Fruit fly (Drosophila melanogaster): ENCODE measurements around the gene CG9609.

CG9609 gene

dm6 chrX:16803299-16803698 is 16.5 kb upstream of the CG9609 start, which contains the start of the genes Rai1 and CG13005 (continued):
- TF ChIP-seq vnd (GFP tag; IDR thresholded peaks at IDR 0.05; ENCODE audit: partially characterized antibody) (peak; percentile 83), CG16813 (GFP tag; IDR thresholded peaks at IDR 0.05; ENCODE audit: partially characterized antibody) (peak; percentile 80), gfzf (GFP tag; optimal IDR thresholded peaks at IDR 0.05) (peak; percentile 63), bigmax (GFP tag; optimal IDR thresholded peaks at IDR 0.05) (no peak), CG34224 (GFP tag; IDR thresholded peaks at IDR 0.05; ENCODE audit: partially characterized antibody) (peak; percentile 79), Dp (GFP tag; optimal IDR thresholded peaks at IDR 0.05) (peak; percentile 70), Sin3A (optimal IDR thresholded peaks at IDR 0.05) (peak; percentile 26), exex (tag; optimal IDR thresholded peaks at IDR 0.05) (no peak), sob (GFP tag; IDR thresholded peaks at IDR 0.05) (no peak), CG5953 (GFP tag; IDR thresholded peaks at IDR 0.05) (no peak), CG13894 (tag; optimal IDR thresholded peaks at IDR 0.05) (no peak), Bgb (GFP tag; IDR thresholded peaks at IDR 0.05; ENCODE audit: partially characterized antibody) (peak; percentile 74)

DNA sequence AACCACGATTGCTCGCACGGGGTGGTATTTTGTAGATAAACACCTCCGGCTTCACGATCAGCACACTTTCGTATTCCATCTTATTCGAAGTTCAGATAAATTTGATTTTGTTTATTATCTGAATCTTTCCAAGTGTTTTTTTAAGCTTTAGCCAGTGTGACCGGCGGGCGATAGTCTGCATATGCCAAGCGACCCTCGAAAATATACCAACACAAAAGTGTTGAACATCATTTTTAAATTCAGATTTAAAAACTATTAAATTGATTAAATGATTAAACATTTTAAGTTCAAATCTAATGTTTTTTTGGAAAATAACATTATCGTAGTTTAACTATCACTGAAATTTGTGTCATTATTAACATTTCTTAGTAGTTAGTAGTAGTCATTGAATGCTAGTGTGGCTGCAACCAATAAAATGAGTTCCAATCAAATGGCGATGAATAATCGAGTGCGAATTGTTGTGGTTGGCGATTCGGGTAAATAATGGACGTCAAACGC is 13.8 kb upstream of the CG9609 start, which contains the start of the genes CG9132 and CG4789:
Gene CG9132 (minus strand): TSS at position 181 of the 498 bp plus-strand sequence.
Gene CG4789 (plus strand): TSS at position 401 of the 498 bp plus-strand sequence.
- no peak for TF ChIP-seq CG6765 (GFP tag; optimal IDR thresholded peaks at IDR 0.05)
- peak; percentile 57; the same call in 3 of the 4 replicates for TF ChIP-seq Dll (GFP tag; IDR thresholded peaks at IDR 0.05; ENCODE audit: partially characterized antibody)
- TF ChIP-seq CG6654 (GFP tag; optimal IDR thresholded peaks at IDR 0.05) = no peak
- TF ChIP-seq CG11247 (GFP tag; IDR thresholded peaks at IDR 0.05) = no peak
- peak; percentile 32; the same call in 1 of the 2 replicates for TF ChIP-seq MBD-R2 (GFP tag; IDR thresholded peaks at IDR 0.05)
- no peak for TF ChIP-seq stc (GFP tag; IDR thresholded peaks at IDR 0.05)
- TF ChIP-seq CG13775 (GFP tag; optimal IDR thresholded peaks at IDR 0.05) = no peak
- TF ChIP-seq ems (GFP tag; optimal IDR thresholded peaks at IDR 0.05) = no peak
- no peak for TF ChIP-seq CG6854 (GFP tag; optimal IDR thresholded peaks at IDR 0.05)
- TF ChIP-seq CG8290 (GFP tag; optimal IDR thresholded peaks at IDR 0.05) = no peak
- TF ChIP-seq CG8290 (tag; optimal IDR thresholded peaks at IDR 0.05) = no peak
- TF ChIP-seq CG14014 (GFP tag; IDR thresholded peaks at IDR 0.05) = no peak
- no peak for TF ChIP-seq CG16779 (GFP tag; IDR thresholded peaks at IDR 0.05)
- no peak for TF ChIP-seq Bgb (GFP tag; IDR thresholded peaks at IDR 0.05; ENCODE audit: partially characterized antibody)
- no peak for TF ChIP-seq vvl (GFP tag; IDR thresholded peaks at IDR 0.05)
- TF ChIP-seq CG4360 (GFP tag; IDR thresholded peaks at IDR 0.05) = no peak
- no peak for TF ChIP-seq ato (GFP tag; IDR thresholded peaks at IDR 0.05; ENCODE audit: partially characterized antibody)
- TF ChIP-seq CG31388 (GFP tag; optimal IDR thresholded peaks at IDR 0.05) = no peak
- no peak for TF ChIP-seq tll (GFP tag; optimal IDR thresholded peaks at IDR 0.05)
- TF ChIP-seq Camta (GFP tag; optimal IDR thresholded peaks at IDR 0.05) = no peak
- no peak for TF ChIP-seq HLHmδ (GFP tag; optimal IDR thresholded peaks at IDR 0.05)
- peak; percentile 34 for TF ChIP-seq CG2116 (GFP tag; optimal IDR thresholded peaks at IDR 0.05)
- TF ChIP-seq CG6813 (GFP tag; optimal IDR thresholded peaks at IDR 0.05) = no peak
- TF ChIP-seq CG1602 (GFP tag; optimal IDR thresholded peaks at IDR 0.05) = no peak
- no peak for TF ChIP-seq Dbx (GFP tag; IDR thresholded peaks at IDR 0.05)
- no peak for TF ChIP-seq Sox100B (GFP tag; optimal IDR thresholded peaks at IDR 0.05)
- no peak for TF ChIP-seq CG17328 (GFP tag; IDR thresholded peaks at IDR 0.05)
- no peak for TF ChIP-seq lilli (GFP tag; optimal IDR thresholded peaks at IDR 0.05)
- peak; percentile 43; the same call in 1 of the 2 replicates for TF ChIP-seq CG13287 (GFP tag; IDR thresholded peaks at IDR 0.05; ENCODE audit: partially characterized antibody)
- TF ChIP-seq CG31365 (tag; optimal IDR thresholded peaks at IDR 0.05) = no peak
- peak; percentile 71 for TF ChIP-seq CG9797 (GFP tag; optimal IDR thresholded peaks at IDR 0.05)
- no peak for TF ChIP-seq fd64A (GFP tag; optimal IDR thresholded peaks at IDR 0.05)
- TF ChIP-seq CG2875 (GFP tag; optimal IDR thresholded peaks at IDR 0.05) = no peak
- TF ChIP-seq Adf1 (GFP tag; IDR thresholded peaks at IDR 0.05) = no peak
- TF ChIP-seq sens (GFP tag) = peak; percentile 38
- peak; percentile 26 for TF ChIP-seq CG14710 (tag; optimal IDR thresholded peaks at IDR 0.05)
- no peak for TF ChIP-seq Mad (GFP tag; optimal IDR thresholded peaks at IDR 0.05)
- TF ChIP-seq Dref (GFP tag; IDR thresholded peaks at IDR 0.05) = no peak
- TF ChIP-seq CG10267 (tag; optimal IDR thresholded peaks at IDR 0.05) = peak; percentile 2
